Fruit fly (Drosophila melanogaster) whole organism, embryonic: ENCODE measurements around the gene cno.

ENCODE experiments used
- Asciz ChIP-seq: fragments of 200-800 bp; sonication (Bioruptor generic); optimal IDR thresholded peaks from 2 replicates; lab custom pipeline; 2017; ENCODE audit warnings: missing biosample characterization, mild to moderate bottlenecking, missing genetic modification characterization, missing genetic modification reagents
- Atf3 ChIP-seq: fragments of 200-800 bp; sonication (Bioruptor generic); optimal IDR thresholded peaks from 3 replicates; lab custom pipeline; 2016; ENCODE audit warnings: missing biosample characterization, missing genetic modification characterization
- B-H2 ChIP-seq: fragments of 200-800 bp; sonication (Bioruptor generic); optimal IDR thresholded peaks from 2 replicates; lab custom pipeline; 2018; ENCODE audit warnings: missing biosample characterization, mild to moderate bottlenecking, missing genetic modification characterization
- Bdp1 ChIP-seq: fragments of 200-800 bp; sonication (Bioruptor generic); optimal IDR thresholded peaks from 3 replicates; lab custom pipeline; 2016; ENCODE audit warnings: missing biosample characterization, missing genetic modification characterization
- CG10654 ChIP-seq: fragments of 200-800 bp; sonication (Bioruptor generic); optimal IDR thresholded peaks from 2 replicates; lab custom pipeline; 2016; ENCODE audit warnings: missing biosample characterization, missing genetic modification characterization
- CG12236 ChIP-seq: fragments of 200-800 bp; sonication (Bioruptor generic); optimal IDR thresholded peaks from 2 replicates; lab custom pipeline; 2016; ENCODE audit warnings: missing biosample characterization, missing genetic modification characterization
- CG1233 ChIP-seq: fragments of 200-800 bp; sonication (Bioruptor generic); optimal IDR thresholded peaks from 4 replicates; lab custom pipeline; 2018; ENCODE audit warnings: missing biosample characterization, mild to moderate bottlenecking, missing genetic modification characterization
- CG14014 ChIP-seq: fragments of 200-800 bp; sonication (Bioruptor generic); IDR thresholded peaks from 2 replicates; pipeline ENCODE4 v1.3.6; 2022; ENCODE audit warnings: missing biosample characterization, missing genetic modification characterization
- CG15514 ChIP-seq: fragments of 200-800 bp; sonication (Bioruptor generic); optimal IDR thresholded peaks from 3 replicates; lab custom pipeline; 2017; ENCODE audit warnings: missing biosample characterization, missing genetic modification characterization, mild to moderate bottlenecking, moderate library complexity, missing genetic modification reagents
- CG15696 ChIP-seq: fragments of 200-800 bp; sonication (Bioruptor generic); optimal IDR thresholded peaks from 2 replicates; lab custom pipeline; 2019; ENCODE audit warnings: missing biosample characterization, mild to moderate bottlenecking, missing genetic modification characterization, moderate library complexity
- CG17568 ChIP-seq: fragments of 200-800 bp; sonication (Bioruptor generic); optimal IDR thresholded peaks from 2 replicates; lab custom pipeline; 2018; ENCODE audit warnings: missing biosample characterization, mild to moderate bottlenecking, missing genetic modification characterization, moderate library complexity
- CG17612 ChIP-seq: fragments of 200-800 bp; sonication (Bioruptor generic); IDR thresholded peaks from 2 replicates; pipeline ENCODE4 v1.3.6; 2022; ENCODE audit warnings: missing biosample characterization, missing genetic modification characterization
- CG17912 ChIP-seq: fragments of 200-800 bp; sonication (Bioruptor generic); optimal IDR thresholded peaks from 2 replicates; lab custom pipeline; 2018; ENCODE audit warnings: missing biosample characterization, mild to moderate bottlenecking, missing genetic modification characterization
- CG2129 ChIP-seq: fragments of 200-800 bp; sonication (Bioruptor generic); IDR thresholded peaks from 2 replicates; pipeline ENCODE4 v1.3.6; 2022; ENCODE audit warnings: missing biosample characterization, missing genetic modification characterization; ENCODE audit not compliant: partially characterized antibody
- CG32532 ChIP-seq: fragments of 200-800 bp; sonication (Bioruptor generic); IDR thresholded peaks from 2 replicates; pipeline ENCODE4 v1.3.6; 2022; ENCODE audit warnings: missing biosample characterization, missing genetic modification characterization
- CG3847 ChIP-seq: fragments of 200-800 bp; sonication (Bioruptor generic); IDR thresholded peaks from 2 replicates; pipeline ENCODE4 v1.3.6; 2022; ENCODE audit warnings: missing biosample characterization, missing genetic modification characterization
- CG4404 ChIP-seq: fragments of 200-800 bp; sonication (Bioruptor generic); IDR thresholded peaks from 2 replicates; pipeline ENCODE4 v1.3.6; 2022; ENCODE audit warnings: missing biosample characterization, missing genetic modification characterization
- CG7745 ChIP-seq: fragments of 200-800 bp; sonication (Bioruptor generic); optimal IDR thresholded peaks from 2 replicates; lab custom pipeline; 2018; ENCODE audit warnings: missing biosample characterization, mild to moderate bottlenecking, missing genetic modification characterization, moderate library complexity
- CG8089 ChIP-seq: fragments of 200-800 bp; sonication (Bioruptor generic); optimal IDR thresholded peaks from 3 replicates; lab custom pipeline; 2016; ENCODE audit warnings: missing biosample characterization, missing genetic modification characterization
- CG8924 ChIP-seq: fragments of 200-800 bp; optimal IDR thresholded peaks from 3 replicates; lab custom pipeline; 2019; ENCODE audit warnings: missing biosample characterization, mild to moderate bottlenecking, missing genetic modification characterization, moderate library complexity
- CG9437 ChIP-seq: fragments of 200-800 bp; sonication (Bioruptor generic); optimal IDR thresholded peaks from 2 replicates; lab custom pipeline; 2018; ENCODE audit warnings: missing biosample characterization, mild to moderate bottlenecking, missing genetic modification characterization
- CG9876 ChIP-seq: fragments of 200-800 bp; sonication (Bioruptor generic); optimal IDR thresholded peaks from 2 replicates; lab custom pipeline; 2016; ENCODE audit warnings: missing biosample characterization, missing genetic modification characterization
- ERR ChIP-seq: fragments of 200-800 bp; sonication (Bioruptor generic); optimal IDR thresholded peaks from 2 replicates; lab custom pipeline; 2016; ENCODE audit warnings: missing biosample characterization, missing genetic modification characterization
- Hr3 ChIP-seq: fragments of 200-800 bp; sonication (Bioruptor generic); optimal IDR thresholded peaks from 3 replicates; lab custom pipeline; 2016; ENCODE audit warnings: missing biosample characterization, missing genetic modification characterization
- Hr51 ChIP-seq, 2 experiments: fragments of 200-800 bp; sonication (Bioruptor generic); optimal IDR thresholded peaks; 2 replicates in 1 of 2; 3 replicates in 1 of 2; lab custom pipeline; 2016 to 2018; ENCODE audit warnings: missing biosample characterization in 2 of 2, missing genetic modification characterization in 2 of 2, mild to moderate bottlenecking in 1 of 2, moderate library complexity in 1 of 2
- Hr78 ChIP-seq, 2 experiments: fragments of 200-800 bp in 1 of 2; fragments of >200 bp in 1 of 2; sonication (Bioruptor generic) in 1 of 2; optimal IDR thresholded peaks; 2 replicates each; lab custom pipeline; 2017 to 2019; ENCODE audit warnings: missing biosample characterization in 2 of 2, missing genetic modification characterization in 2 of 2, mild to moderate bottlenecking in 1 of 2, moderate library complexity in 1 of 2
- Lhr ChIP-seq: fragments of 200-800 bp; sonication (Bioruptor generic); optimal IDR thresholded peaks from 3 replicates; lab custom pipeline; 2017; ENCODE audit warnings: mild to moderate bottlenecking, missing biosample characterization, missing genetic modification reagents, missing genetic modification characterization
- Max ChIP-seq: fragments of 200-800 bp; sonication (Bioruptor generic); optimal IDR thresholded peaks from 2 replicates; lab custom pipeline; 2016; ENCODE audit warnings: missing biosample characterization, mild to moderate bottlenecking, missing genetic modification characterization
- Mrtf ChIP-seq: fragments of 200-800 bp; sonication (Bioruptor generic); IDR thresholded peaks from 3 replicates; pipeline ENCODE4 v1.3.6; 2022; ENCODE audit warnings: missing biosample characterization, missing genetic modification characterization
- Oaz ChIP-seq: fragments of 200-800 bp; sonication (Bioruptor generic); IDR thresholded peaks from 2 replicates; pipeline ENCODE4 v1.3.6; 2022; ENCODE audit warnings: missing biosample characterization, missing genetic modification characterization
- bab2 ChIP-seq: fragments of 200-800 bp; sonication (Bioruptor generic); optimal IDR thresholded peaks from 2 replicates; lab custom pipeline; 2016; ENCODE audit warnings: missing biosample characterization, missing genetic modification characterization
- cad ChIP-seq: fragments of >200 bp; optimal IDR thresholded peaks from 2 replicates; lab custom pipeline; 2017; ENCODE audit warnings: missing biosample characterization, missing genetic modification characterization
- caup ChIP-seq: fragments of 200-800 bp; sonication (Bioruptor generic); optimal IDR thresholded peaks from 3 replicates; lab custom pipeline; 2017; ENCODE audit warnings: missing biosample characterization, mild to moderate bottlenecking, missing genetic modification characterization, moderate library complexity; ENCODE audit not compliant: severe bottlenecking
- crol ChIP-seq: fragments of 200-800 bp; sonication (Bioruptor generic); IDR thresholded peaks from 2 replicates; pipeline ENCODE4 v1.3.6; 2022; ENCODE audit warnings: missing biosample characterization, missing genetic modification characterization
- dan ChIP-seq: fragments of 200-800 bp; sonication (Bioruptor generic); IDR thresholded peaks from 2 replicates; pipeline ENCODE4 v1.3.6; 2022; ENCODE audit warnings: missing biosample characterization, missing genetic modification characterization
- emc ChIP-seq: fragments of 200-800 bp; sonication (Bioruptor generic); optimal IDR thresholded peaks from 2 replicates; lab custom pipeline; 2016; ENCODE audit warnings: missing biosample characterization, missing genetic modification characterization
- fd102C ChIP-seq: fragments of 200-800 bp; sonication (Bioruptor generic); optimal IDR thresholded peaks from 2 replicates; lab custom pipeline; 2018; ENCODE audit warnings: missing biosample characterization, mild to moderate bottlenecking, missing genetic modification characterization, moderate library complexity
- hth ChIP-seq: fragments of >200 bp; optimal IDR thresholded peaks from 2 replicates; lab custom pipeline; 2017; ENCODE audit warnings: inconsistent platforms
- ind ChIP-seq: fragments of 200-800 bp; sonication (Bioruptor generic); optimal IDR thresholded peaks from 3 replicates; lab custom pipeline; 2016; ENCODE audit warnings: missing biosample characterization, missing genetic modification characterization
- kah ChIP-seq: fragments of 200-800 bp; sonication (Bioruptor generic); optimal IDR thresholded peaks from 2 replicates; lab custom pipeline; 2018; ENCODE audit warnings: missing biosample characterization, mild to moderate bottlenecking, missing genetic modification characterization
- kay ChIP-seq: fragments of 200-800 bp; sonication (Bioruptor generic); optimal IDR thresholded peaks from 2 replicates; lab custom pipeline; 2016; ENCODE audit warnings: missing biosample characterization, missing genetic modification characterization
- nmo ChIP-seq: fragments of 200-800 bp; sonication (Bioruptor generic); optimal IDR thresholded peaks from 2 replicates; lab custom pipeline; 2018; ENCODE audit warnings: missing biosample characterization, mild to moderate bottlenecking, missing genetic modification characterization, moderate library complexity
- prd ChIP-seq, 3 experiments: fragments of >200 bp in 2 of 3; fragments of 200-800 bp in 1 of 3; sonication (Bioruptor generic) in 1 of 3; optimal IDR thresholded peaks in 2 of 3; IDR thresholded peaks in 1 of 3; 2 replicates in 2 of 3; 3 replicates in 1 of 3; pipeline versions ENCODE4 v1.3.6 to Lab custom; 2017 to 2022; ENCODE audit warnings: missing biosample characterization in 1 of 3, missing genetic modification characterization in 1 of 3
- slou ChIP-seq: fragments of 200-800 bp; sonication (Bioruptor generic); optimal IDR thresholded peaks from 3 replicates; lab custom pipeline; 2016; ENCODE audit warnings: missing biosample characterization, missing genetic modification characterization
- sqz ChIP-seq: fragments of 200-800 bp; sonication (Bioruptor generic); optimal IDR thresholded peaks from 3 replicates; lab custom pipeline; 2018; ENCODE audit warnings: missing biosample characterization, mild to moderate bottlenecking, missing genetic modification characterization
- stc ChIP-seq: fragments of 200-800 bp; sonication (Bioruptor generic); IDR thresholded peaks from 2 replicates; pipeline ENCODE4 v1.3.6; 2022; ENCODE audit warnings: missing biosample characterization, missing genetic modification characterization
- trem ChIP-seq: fragments of 200-800 bp; optimal IDR thresholded peaks from 3 replicates; lab custom pipeline; 2019; ENCODE audit warnings: missing biosample characterization, mild to moderate bottlenecking, missing genetic modification characterization, moderate library complexity
- vnd ChIP-seq: fragments of 200-800 bp; sonication (Bioruptor generic); IDR thresholded peaks from 3 replicates; pipeline ENCODE4 v1.3.6; 2022; ENCODE audit warnings: missing biosample characterization, missing genetic modification characterization; ENCODE audit not compliant: partially characterized antibody

cno gene

dm6 chr3R:5211901-5212758 lies 5.1 kb downstream of the cno start (continued):
- peak; percentile 6 for TF ChIP-seq CG9876 (GFP tag; lab: Kevin White, UChicago)
- no peak for TF ChIP-seq B-H2 (GFP tag; lab: Kevin White, UChicago)
- TF ChIP-seq CG8089 (GFP tag; lab: Kevin White, UChicago) = peak; percentile 74
- peak; percentile 84 for TF ChIP-seq CG12236 (GFP tag; lab: Kevin White, UChicago)
- peak; percentile 88; the same call in 1 of the 2 replicates for TF ChIP-seq dan
- peak; percentile 63; the same call in 1 of the 3 replicates for TF ChIP-seq Mrtf
- no peak for TF ChIP-seq emc
- no peak for TF ChIP-seq CG14014
- TF ChIP-seq sqz (GFP tag; lab: Kevin White, UChicago) = peak; percentile 61
- TF ChIP-seq CG1233 = peak; percentile 82
- no peak for TF ChIP-seq cad
- TF ChIP-seq Hr3 (GFP tag; lab: Kevin White, UChicago) = peak; percentile 74
- peak; percentile 8 for TF ChIP-seq Asciz (GFP tag; lab: Kevin White, UChicago)
- TF ChIP-seq Atf3 (GFP tag; lab: Kevin White, UChicago) = peak; percentile 68
- peak; percentile 99 for TF ChIP-seq CG15696
- TF ChIP-seq fd102C = peak; percentile 96
- TF ChIP-seq prd (optimal IDR thresholded peaks at IDR 0.05; lab: Kevin White, UChicago) = no peak
- peak; percentile 93 for TF ChIP-seq prd (GFP tag; IDR thresholded peaks at IDR 0.05; lab: Robert Waterston, UW)
- TF ChIP-seq crol (GFP tag; lab: Robert Waterston, UW) = no peak
- TF ChIP-seq bab2 (GFP tag; lab: Kevin White, UChicago) = peak; percentile 75
- TF ChIP-seq Hr78 (GFP tag; optimal IDR thresholded peaks at IDR 0.05; lab: Kevin White, UChicago) = peak in 1 of 2 experiments; percentile 6
- peak; percentile 52 for TF ChIP-seq CG10654 (GFP tag; lab: Kevin White, UChicago)
- TF ChIP-seq CG3847 (GFP tag; lab: Robert Waterston, UW) = no peak
- no peak for TF ChIP-seq CG17612 (GFP tag; lab: Robert Waterston, UW)
- TF ChIP-seq CG9437 (GFP tag; lab: Kevin White, UChicago) = peak; percentile 3
- peak; percentile 89 for TF ChIP-seq CG8924 (tag; lab: Kevin White, UChicago)
- peak; percentile 52 for TF ChIP-seq CG7745 (tag; lab: Kevin White, UChicago)
- TF ChIP-seq Hr51 (GFP tag; optimal IDR thresholded peaks at IDR 0.05; lab: Kevin White, UChicago) = peak; percentile 23 to 82
- TF ChIP-seq vnd (GFP tag; lab: Robert Waterston, UW) = no peak
- no peak for TF ChIP-seq Oaz (GFP tag; lab: Robert Waterston, UW)
- TF ChIP-seq CG2129 (GFP tag; lab: Robert Waterston, UW) = no peak
- peak; percentile 45 for TF ChIP-seq kay
- TF ChIP-seq Max (GFP tag; lab: Kevin White, UChicago) = peak; percentile 53
- TF ChIP-seq CG17912 (GFP tag; lab: Kevin White, UChicago) = no peak
- TF ChIP-seq CG32532 = no peak
- TF ChIP-seq stc (GFP tag; lab: Robert Waterston, UW) = no peak
- TF ChIP-seq Lhr (GFP tag; lab: Kevin White, UChicago) = peak; percentile 45
- TF ChIP-seq caup (GFP tag; lab: Kevin White, UChicago) = no peak
- peak; percentile 85 for TF ChIP-seq nmo (GFP tag; lab: Kevin White, UChicago)
- peak; percentile 94 for TF ChIP-seq CG4404 (GFP tag; lab: Robert Waterston, UW)
- TF ChIP-seq ind (GFP tag; lab: Kevin White, UChicago) = peak; percentile 35
- TF ChIP-seq CG17568 (GFP tag; lab: Kevin White, UChicago) = peak; percentile 62
- no peak for TF ChIP-seq CG15514
- peak; percentile 75 for TF ChIP-seq Bdp1
- no peak for TF ChIP-seq ERR (GFP tag; lab: Kevin White, UChicago)
- no peak for TF ChIP-seq hth (lab: Kevin White, UChicago)
- no peak for TF ChIP-seq slou (GFP tag; lab: Kevin White, UChicago)
- TF ChIP-seq kah = peak; percentile 2
- peak; percentile 92 for TF ChIP-seq trem (tag; lab: Kevin White, UChicago)
